Worm (Caenorhabditis elegans) whole organism, L1 larva: ENCODE data around the gene C50D2.7.

Experiments used
- C34B4.2 ChIP-seq: sonication (generic microtip); optimal IDR thresholded peaks from 2 replicates; lab custom pipeline; 2017; ENCODE audit warnings: mild to moderate bottlenecking, missing genetic modification characterization, missing compliant biosample characterization
- aha-1 ChIP-seq: fragments of 150-350 bp; optimal IDR thresholded peaks from 2 replicates; lab custom pipeline; 2014; ENCODE audit warnings: missing biosample characterization, missing genetic modification characterization
- aly-2 ChIP-seq: fragments of 150-350 bp; optimal IDR thresholded peaks from 2 replicates; lab custom pipeline; 2014; ENCODE audit warnings: missing biosample characterization, missing genetic modification characterization
- ceh-8 ChIP-seq: fragments of 200-800 bp; sonication (Bioruptor generic); optimal IDR thresholded peaks from 2 replicates; lab custom pipeline; 2018; ENCODE audit warnings: mild to moderate bottlenecking, missing genetic modification characterization, moderate library complexity, missing compliant biosample characterization
- ceh-82 ChIP-seq, 3 experiments: fragments of 150-350 bp in 1 of 3; sonication (generic microtip) in 2 of 3; optimal IDR thresholded peaks; 2 replicates each; lab custom pipeline; 2014 to 2017; ENCODE audit warnings: missing biosample characterization in 3 of 3, missing genetic modification characterization in 3 of 3
- ceh-90 ChIP-seq: sonication (generic microtip); optimal IDR thresholded peaks from 2 replicates; lab custom pipeline; 2016; ENCODE audit warnings: missing genetic modification characterization, missing compliant biosample characterization
- ces-1 ChIP-seq: fragments of 150-350 bp; optimal IDR thresholded peaks from 2 replicates; lab custom pipeline; 2014; ENCODE audit warnings: missing biosample characterization, missing genetic modification reagents, missing genetic modification characterization
- dsc-1 ChIP-seq: sonication (generic microtip); optimal IDR thresholded peaks from 2 replicates; lab custom pipeline; 2016; ENCODE audit warnings: mild to moderate bottlenecking, missing genetic modification characterization, missing compliant biosample characterization
- efl-1 ChIP-seq, 4 experiments: fragments of 150-350 bp; optimal IDR thresholded peaks in 3 of 4; peaks in 1 of 4; 1 replicate in 1 of 4; 2 replicates in 3 of 4; lab custom pipeline; 2014; ENCODE audit warnings: missing biosample characterization in 2 of 4, missing genetic modification characterization in 2 of 4, missing genetic modification reagents in 2 of 4
- elt-2 ChIP-seq: sonication (generic microtip); optimal IDR thresholded peaks from 2 replicates; lab custom pipeline; 2016; ENCODE audit warnings: missing genetic modification characterization, mild to moderate bottlenecking, inconsistent platforms, missing compliant biosample characterization, missing genetic modification reagents
- fkh-10 ChIP-seq: sonication (generic microtip); optimal IDR thresholded peaks from 2 replicates; lab custom pipeline; 2017; ENCODE audit warnings: missing biosample characterization, missing genetic modification reagents, missing genetic modification characterization
- fkh-4 ChIP-seq: sonication (generic microtip); optimal IDR thresholded peaks from 2 replicates; lab custom pipeline; 2016; ENCODE audit warnings: missing compliant biosample characterization, missing genetic modification characterization, borderline replicate concordance
- fkh-8 ChIP-seq: sonication (generic microtip); optimal IDR thresholded peaks from 2 replicates; lab custom pipeline; 2016; ENCODE audit warnings: mild to moderate bottlenecking, missing genetic modification characterization, missing compliant biosample characterization
- fos-1 ChIP-seq: fragments of 150-350 bp; optimal IDR thresholded peaks from 2 replicates; lab custom pipeline; 2014; ENCODE audit warnings: missing biosample characterization, missing genetic modification characterization
- hlh-17 ChIP-seq: fragments of 200-800 bp; sonication (Bioruptor generic); optimal IDR thresholded peaks from 2 replicates; lab custom pipeline; 2018; ENCODE audit warnings: missing genetic modification characterization, mild to moderate bottlenecking, missing compliant biosample characterization, moderate library complexity, borderline replicate concordance
- isw-1 ChIP-seq: fragments of 200-800 bp; sonication (Bioruptor generic); IDR thresholded peaks from 2 replicates; pipeline ENCODE4 v1.3.6; 2022; ENCODE audit warnings: missing genetic modification characterization, missing compliant biosample characterization
- jun-1 ChIP-seq: fragments of 150-350 bp; optimal IDR thresholded peaks from 2 replicates; lab custom pipeline; 2014; ENCODE audit warnings: missing biosample characterization, missing genetic modification reagents, missing genetic modification characterization
- lin-14 ChIP-seq: fragments of 200-800 bp; sonication (Bioruptor generic); optimal IDR thresholded peaks from 2 replicates; lab custom pipeline; 2018; ENCODE audit warnings: mild to moderate bottlenecking, missing genetic modification characterization, moderate library complexity, missing compliant biosample characterization
- lin-35 ChIP-seq, 2 experiments: fragments of 150-350 bp; optimal IDR thresholded peaks; 2 replicates each; lab custom pipeline; 2014; ENCODE audit warnings: missing biosample characterization in 2 of 2, missing genetic modification characterization in 2 of 2, missing genetic modification reagents in 2 of 2
- lin-39 ChIP-seq: fragments of 150-350 bp; optimal IDR thresholded peaks from 2 replicates; lab custom pipeline; 2014; ENCODE audit warnings: missing biosample characterization, missing genetic modification reagents, missing genetic modification characterization
- nhr-20 ChIP-seq: sonication (generic microtip); optimal IDR thresholded peaks from 2 replicates; lab custom pipeline; 2016; ENCODE audit warnings: mild to moderate bottlenecking, missing genetic modification characterization, missing compliant biosample characterization
- nhr-28 ChIP-seq: fragments of 150-350 bp; optimal IDR thresholded peaks from 2 replicates; lab custom pipeline; 2014; ENCODE audit warnings: missing biosample characterization, missing genetic modification characterization
- nhr-47 ChIP-seq: sonication (generic microtip); optimal IDR thresholded peaks from 2 replicates; lab custom pipeline; 2016; ENCODE audit warnings: mild to moderate bottlenecking, missing genetic modification characterization, moderate library complexity, missing compliant biosample characterization
- nhr-76 ChIP-seq: sonication (generic microtip); optimal IDR thresholded peaks from 2 replicates; lab custom pipeline; 2017; ENCODE audit warnings: missing biosample characterization, missing genetic modification characterization
- nhr-90 ChIP-seq: sonication (generic microtip); optimal IDR thresholded peaks from 2 replicates; lab custom pipeline; 2016; ENCODE audit warnings: mild to moderate bottlenecking, missing genetic modification characterization, missing compliant biosample characterization; ENCODE audit not compliant: poor library complexity
- sox-4 ChIP-seq: sonication (generic microtip); optimal IDR thresholded peaks from 2 replicates; lab custom pipeline; 2016; ENCODE audit warnings: missing genetic modification characterization, missing compliant biosample characterization
- sup-37 ChIP-seq: fragments of 200-800 bp; sonication (Bioruptor generic); optimal IDR thresholded peaks from 2 replicates; lab custom pipeline; 2018; ENCODE audit warnings: mild to moderate bottlenecking, missing genetic modification characterization, missing compliant biosample characterization
- tbx-2 ChIP-seq: sonication (generic microtip); optimal IDR thresholded peaks from 2 replicates; lab custom pipeline; 2016; ENCODE audit warnings: missing genetic modification characterization, missing compliant biosample characterization
- unc-30 ChIP-seq: sonication (generic microtip); optimal IDR thresholded peaks from 2 replicates; lab custom pipeline; 2017; ENCODE audit warnings: missing biosample characterization, missing genetic modification characterization
- unc-86 ChIP-seq: sonication (generic microtip); optimal IDR thresholded peaks from 2 replicates; lab custom pipeline; 2016; ENCODE audit warnings: missing genetic modification characterization, missing compliant biosample characterization
- xbp-1 ChIP-seq: sonication (generic microtip); optimal IDR thresholded peaks from 2 replicates; lab custom pipeline; 2016; ENCODE audit warnings: missing genetic modification characterization, missing compliant biosample characterization
- zip-4 ChIP-seq: fragments of 200-800 bp; sonication (Bioruptor generic); optimal IDR thresholded peaks from 2 replicates; lab custom pipeline; 2018; ENCODE audit warnings: mild to moderate bottlenecking, missing genetic modification characterization, moderate library complexity, missing compliant biosample characterization

C50D2.7 gene

ce11 chrII:84134-84533, 10.9 kb downstream of the C50D2.7 start, which contains the start of gene C50D2.6:
Gene C50D2.6, plus strand, starts transcription at chrII:84434.
- no peak for TF ChIP-seq isw-1
- TF ChIP-seq efl-1 (optimal IDR thresholded peaks at IDR 0.05; lab: Kevin White, UChicago): no peak
- no peak for TF ChIP-seq efl-1 (GFP tag; optimal IDR thresholded peaks at IDR 0.05 in 1 of 2; lab: Kevin White, UChicago)
- no peak for TF ChIP-seq tbx-2 (tag; lab: Kevin White, UChicago)
- no peak for TF ChIP-seq nhr-28
- TF ChIP-seq C34B4.2 (tag; lab: Kevin White, UChicago): no peak
- no peak for TF ChIP-seq nhr-20
- TF ChIP-seq zip-4 (GFP tag; lab: Kevin White, UChicago): no peak
- no peak for TF ChIP-seq sup-37 (GFP tag; lab: Kevin White, UChicago)
- TF ChIP-seq dsc-1 (tag; lab: Kevin White, UChicago): no peak
- TF ChIP-seq ceh-82 (tag; optimal IDR thresholded peaks at IDR 0.05; lab: Kevin White, UChicago): no peak

ce11 chrII:79166-79565, 15.9 kb downstream of the C50D2.7 start, which contains the start of gene C23H3.9:
Gene C23H3.9, minus strand, starts transcription at chrII:79266.
- TF ChIP-seq sox-4 (tag; lab: Kevin White, UChicago): no peak
- no peak for TF ChIP-seq aly-2 (tag; lab: Kevin White, UChicago)

ce11 chrII:76662-77061, 18.4 kb downstream of the C50D2.7 start:
- TF ChIP-seq lin-39 (no peak), elt-2 (tag; lab: Kevin White, UChicago) (no peak), lin-35 (GFP tag; optimal IDR thresholded peaks at IDR 0.05; lab: Kevin White, UChicago) (peak in 1 of 2 experiments; percentile 7)

ce11 chrII:75831-76230, 19.2 kb downstream of the C50D2.7 start:
- TF ChIP-seq unc-30 (tag; lab: Kevin White, UChicago) (no peak), dsc-1 (tag; lab: Kevin White, UChicago) (no peak), nhr-90 (no peak), fkh-4 (tag; lab: Kevin White, UChicago) (no peak), unc-86 (no peak), hlh-17 (GFP tag; lab: Kevin White, UChicago) (no peak), nhr-47 (tag; lab: Kevin White, UChicago) (no peak), zip-4 (GFP tag; lab: Kevin White, UChicago) (no peak), nhr-76 (no peak), aha-1 (tag; lab: Kevin White, UChicago) (no peak), fos-1 (tag; lab: Kevin White, UChicago) (no peak), ceh-90 (tag; lab: Kevin White, UChicago) (no peak), ceh-82 (tag; optimal IDR thresholded peaks at IDR 0.05; lab: Kevin White, UChicago) (no peak), jun-1 (tag; lab: Kevin White, UChicago) (no peak)

ce11 chrII:73892-74291, 21.2 kb downstream of the C50D2.7 start:
- no peak for TF ChIP-seq unc-86
- TF ChIP-seq ceh-8 (GFP tag; lab: Kevin White, UChicago): peak; percentile 50
- peak; percentile 33 for TF ChIP-seq lin-14 (GFP tag; lab: Kevin White, UChicago)
- TF ChIP-seq fkh-8 (tag; lab: Kevin White, UChicago): no peak

ce11 chrII:73329-73728, 21.7 kb downstream of the C50D2.7 start:
- TF ChIP-seq fkh-10 (GFP tag; lab: Kevin White, UChicago): peak; percentile 83
- peak; percentile 59 for TF ChIP-seq ces-1
- no peak for TF ChIP-seq nhr-47 (tag; lab: Kevin White, UChicago)
- peak; percentile 19 for TF ChIP-seq xbp-1 (tag; lab: Kevin White, UChicago)
- TF ChIP-seq lin-14 (GFP tag; lab: Kevin White, UChicago): peak; percentile 61
